Fruit fly (Drosophila melanogaster) whole organism: Measurements from ENCODE around the gene CG13601.

Source experiments
- CG8478 ChIP-seq: fragments of >200 bp; optimal IDR thresholded peaks from 2 replicates; lab custom pipeline; 2018; ENCODE audit warnings: inconsistent platforms
- Dll ChIP-seq: fragments of >200 bp; optimal IDR thresholded peaks from 2 replicates; lab custom pipeline; 2017
- EcR ChIP-seq, 2 experiments: fragments of >200 bp; optimal IDR thresholded peaks; 2 replicates each; lab custom pipeline; 2017; ENCODE audit warnings: missing biosample characterization in 2 of 2, missing genetic modification characterization in 2 of 2, missing genetic modification reagents in 2 of 2
- pan ChIP-seq: fragments of >200 bp; optimal IDR thresholded peaks from 2 replicates; lab custom pipeline; 2017
- psq ChIP-seq: fragments of >200 bp; optimal IDR thresholded peaks from 2 replicates; lab custom pipeline; 2017
- usp ChIP-seq: fragments of >200 bp; optimal IDR thresholded peaks from 2 replicates; lab custom pipeline; 2017; ENCODE audit warnings: missing biosample characterization, missing genetic modification characterization, mixed read lengths

Gene CG13601

dm6 chr3R:23947002-23947401 is 19.6 kb upstream of the CG13601 start:
- TF ChIP-seq EcR (GFP tag; optimal IDR thresholded peaks at IDR 0.05; lab: Kevin White, UChicago): no peak
- TF ChIP-seq usp (GFP tag; lab: Kevin White, UChicago): no peak

DNA sequence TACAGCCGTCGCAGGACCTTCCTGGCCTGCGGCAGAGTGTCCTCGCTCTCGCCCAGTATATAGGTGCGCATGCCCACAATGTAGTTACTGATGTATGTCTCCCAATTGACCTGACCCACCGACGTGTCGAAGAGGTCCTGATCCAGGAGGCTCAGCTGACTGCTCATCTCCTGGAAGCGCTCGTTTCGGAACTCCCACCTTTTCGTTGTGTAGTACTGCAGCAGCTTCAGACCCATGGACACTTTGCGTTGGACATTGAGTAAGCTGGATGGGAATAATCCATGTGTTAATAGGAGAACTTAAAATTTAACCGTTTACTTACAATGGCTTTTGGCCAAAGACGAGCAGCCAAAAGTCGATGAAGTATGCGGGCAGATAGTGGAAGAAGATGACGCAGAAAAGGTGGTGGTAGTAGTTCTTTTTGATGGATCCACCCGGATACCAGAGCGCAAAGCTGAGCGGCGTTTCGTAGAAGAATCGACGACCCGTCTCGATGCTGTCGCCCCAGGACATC is 16.5 kb upstream of the CG13601 start:
- TF ChIP-seq Dll (lab: Kevin White, UChicago) (no peak), usp (GFP tag; lab: Kevin White, UChicago) (no peak), EcR (GFP tag; optimal IDR thresholded peaks at IDR 0.05; lab: Kevin White, UChicago) (no peak), CG8478 (no peak), psq (no peak), pan (no peak)

dm6 chr3R:23942965-23943413 is 15.6 kb upstream of the CG13601 start, which contains the start of gene Gdh:
TSS of gene Gdh (minus strand) at chr3R:23943101.
- no peak for TF ChIP-seq usp (GFP tag; lab: Kevin White, UChicago)
- TF ChIP-seq psq: no peak
- TF ChIP-seq Dll (lab: Kevin White, UChicago): no peak
- no peak for TF ChIP-seq pan
- no peak for TF ChIP-seq CG8478
- TF ChIP-seq EcR (GFP tag; optimal IDR thresholded peaks at IDR 0.05; lab: Kevin White, UChicago): no peak

- TF ChIP-seq psq (no peak), EcR (GFP tag; optimal IDR thresholded peaks at IDR 0.05; lab: Kevin White, UChicago) (no peak), usp (GFP tag; lab: Kevin White, UChicago) (no peak), Dll (lab: Kevin White, UChicago) (no peak), CG8478 (no peak), pan (no peak)
Measured at dm6 chr3R:23942550-23942949, 15.1 kb upstream of the CG13601 start.

dm6 chr3R:23941643-23942424 is 14.4 kb upstream of the CG13601 start:
- TF ChIP-seq Dll (lab: Kevin White, UChicago) (no peak), CG8478 (no peak), psq (no peak), pan (no peak), usp (GFP tag; lab: Kevin White, UChicago) (no peak), EcR (GFP tag; optimal IDR thresholded peaks at IDR 0.05; lab: Kevin White, UChicago) (no peak)

dm6 chr3R:23940840-23941364 is 13.5 kb upstream of the CG13601 start:
- TF ChIP-seq usp (GFP tag; lab: Kevin White, UChicago): no peak
- no peak for TF ChIP-seq CG8478
- no peak for TF ChIP-seq psq

DNA sequence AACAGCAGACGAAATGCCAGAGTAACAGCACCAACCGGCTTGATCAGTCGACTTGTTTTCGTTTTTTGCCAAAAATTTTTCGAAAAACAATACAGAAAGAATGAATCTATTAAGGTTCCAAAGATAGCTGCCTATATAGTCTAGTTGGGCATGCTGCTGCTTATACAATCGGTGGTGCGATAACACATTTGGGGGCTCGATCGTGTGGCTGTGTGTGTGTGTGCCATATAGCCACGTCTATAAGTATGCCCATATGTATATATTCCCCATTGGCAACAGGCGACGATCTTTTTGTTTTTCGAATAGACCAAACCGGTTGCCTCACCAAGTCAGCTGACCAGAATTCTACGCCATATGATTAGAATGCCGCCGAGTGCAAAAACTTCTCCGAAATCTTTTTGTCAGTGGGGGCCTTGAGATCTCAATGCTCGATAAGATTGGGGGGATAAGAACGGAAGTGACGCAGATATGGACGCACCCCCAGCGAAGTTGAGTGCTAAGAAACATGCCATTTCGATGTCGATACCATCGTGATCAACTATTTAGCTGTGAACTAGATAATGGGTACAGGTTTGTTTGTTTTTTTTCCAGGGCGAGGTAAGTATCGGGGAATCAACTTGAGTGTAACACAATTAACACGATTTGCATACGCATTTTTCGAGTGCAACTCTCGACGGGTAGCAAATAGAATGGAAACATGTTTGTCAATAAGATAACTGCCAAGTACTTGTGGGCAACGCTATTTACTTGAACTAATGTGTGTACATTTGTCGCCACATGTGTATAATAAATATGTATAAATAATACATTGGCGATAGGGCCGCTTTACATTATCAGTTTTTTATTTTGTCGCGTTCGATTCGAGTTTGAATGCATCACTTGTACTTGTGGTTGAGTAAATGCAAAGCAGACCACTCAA is 12.7 kb upstream of the CG13601 start:
- TF ChIP-seq psq: no peak

- TF ChIP-seq EcR (GFP tag; optimal IDR thresholded peaks at IDR 0.05; lab: Kevin White, UChicago): no peak
- TF ChIP-seq Dll (lab: Kevin White, UChicago): no peak
- no peak for TF ChIP-seq usp (GFP tag; lab: Kevin White, UChicago)
- no peak for TF ChIP-seq CG8478
- no peak for TF ChIP-seq psq
- no peak for TF ChIP-seq pan
Measured at dm6 chr3R:23938564-23939122, 11.2 kb upstream of the CG13601 start.

DNA sequence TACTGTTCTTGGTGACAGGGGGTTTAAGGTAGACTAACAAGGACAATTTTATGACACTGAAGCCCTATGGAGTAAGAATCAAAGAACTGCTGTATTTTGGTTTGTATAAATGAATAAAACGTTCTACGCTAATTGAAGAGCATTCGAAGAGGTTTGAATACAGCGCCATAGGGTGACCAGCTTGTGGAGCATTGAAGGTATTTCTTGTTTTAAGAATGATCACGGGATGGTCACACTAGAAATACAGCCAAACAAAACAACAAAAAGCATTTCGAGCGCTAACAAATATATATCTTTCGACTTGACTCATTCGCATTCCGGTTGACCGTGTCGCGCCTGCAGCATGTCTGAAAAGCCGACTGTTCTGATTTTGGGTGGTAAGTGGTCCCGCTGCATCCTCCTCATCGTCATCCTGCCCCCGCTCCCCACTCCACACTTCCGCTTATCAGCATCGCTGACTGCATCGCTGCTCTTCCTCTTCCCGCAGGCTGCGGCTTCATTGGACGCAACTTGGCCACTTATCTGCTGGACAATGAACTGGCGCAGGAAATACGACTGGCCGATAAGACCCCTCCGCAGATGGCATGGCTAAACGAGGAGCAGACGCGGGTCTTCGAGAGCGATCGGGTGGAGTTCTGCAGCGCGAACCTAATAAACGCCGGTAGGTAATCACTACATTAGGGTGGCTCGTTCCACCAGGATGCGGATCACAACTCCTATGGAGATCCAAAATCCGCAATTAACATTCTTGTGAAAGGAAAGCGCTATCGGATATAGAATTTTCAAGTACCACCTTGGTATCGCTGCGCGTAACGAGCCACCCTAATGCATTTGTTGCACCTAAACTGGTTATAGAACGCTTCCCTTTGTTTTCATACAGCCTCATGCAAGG is 6.5 kb upstream of the CG13601 start, which contains the start of gene CG5854:
CG5854 (plus strand) TSS at position 229 of the 892 bp plus-strand sequence.
- TF ChIP-seq psq (no peak), pan (no peak), Dll (lab: Kevin White, UChicago) (no peak), CG8478 (no peak), usp (GFP tag; lab: Kevin White, UChicago) (no peak), EcR (GFP tag; optimal IDR thresholded peaks at IDR 0.05; lab: Kevin White, UChicago) (no peak)

- TF ChIP-seq pan: no peak
- TF ChIP-seq EcR (GFP tag; optimal IDR thresholded peaks at IDR 0.05; lab: Kevin White, UChicago): no peak
- TF ChIP-seq CG8478: no peak
- TF ChIP-seq Dll (lab: Kevin White, UChicago): no peak
- TF ChIP-seq usp (GFP tag; lab: Kevin White, UChicago): no peak
- TF ChIP-seq psq: no peak
Measured at dm6 chr3R:23933430-23933683, 5.9 kb upstream of the CG13601 start, which contains the start of gene RpS19b. TSS of gene RpS19b (minus strand) at chr3R:23933530.

DNA sequence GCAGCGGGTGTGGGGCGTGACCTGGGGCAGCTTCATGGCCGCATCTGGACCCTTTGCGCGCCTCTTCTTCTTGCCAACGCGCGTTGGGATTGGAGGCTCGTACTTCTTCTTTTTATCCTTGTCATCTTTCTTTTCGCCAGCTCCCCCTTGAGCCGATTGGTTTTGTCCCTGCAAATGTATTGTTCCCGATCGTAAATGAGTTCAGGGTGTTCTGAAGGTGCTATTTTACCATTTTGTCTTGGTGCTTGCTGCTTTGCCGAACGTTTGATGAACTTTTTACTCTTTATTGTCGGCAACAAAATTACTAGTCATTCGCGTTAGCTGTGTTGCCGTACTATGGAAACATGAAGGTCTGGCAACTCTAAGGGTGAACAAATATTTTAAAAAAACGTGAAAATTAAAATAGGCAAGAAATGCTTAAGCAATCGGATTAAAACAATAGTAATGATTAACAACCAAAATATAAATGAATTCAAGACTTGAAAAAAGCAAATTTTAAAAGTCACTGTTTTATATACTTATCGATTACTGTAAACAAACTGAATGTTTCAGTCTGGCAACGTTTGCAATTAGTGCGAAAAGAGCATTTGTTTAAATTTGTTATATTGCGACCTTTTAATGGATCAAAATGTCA is 3.8 kb upstream of the CG13601 start, which contains the start of the genes Rpt2 and CG13599:
Rpt2 (minus strand) TSS at position 464 of the 634 bp plus-strand sequence.
CG13599 (plus strand) TSS at position 545 of the 634 bp plus-strand sequence.
- TF ChIP-seq CG8478: no peak
- TF ChIP-seq pan: no peak
- TF ChIP-seq psq: no peak
- no peak for TF ChIP-seq usp (GFP tag; lab: Kevin White, UChicago)
- no peak for TF ChIP-seq Dll (lab: Kevin White, UChicago)
- no peak for TF ChIP-seq EcR (GFP tag; optimal IDR thresholded peaks at IDR 0.05; lab: Kevin White, UChicago)
